Worm (Caenorhabditis elegans): ENCODE measurements around the gene F10G7.5.

The F10G7.5 gene

ce11 chrII:4683693-4684092 is 9.5 kb upstream of the F10G7.5 start, which contains the start of gene sre-40:
Gene sre-40 (minus strand): TSS chrII:4683793.
- no peak for TF ChIP-seq dpl-1 (GFP tag; optimal IDR thresholded peaks at IDR 0.05)
- no peak for TF ChIP-seq php-3 (GFP tag; IDR thresholded peaks at IDR 0.05)
- TF ChIP-seq daf-12 (tag; optimal IDR thresholded peaks at IDR 0.05), result no peak
- TF ChIP-seq lin-29 (GFP tag; IDR thresholded peaks at IDR 0.05), result no peak
- TF ChIP-seq zfp-2 (tag; optimal IDR thresholded peaks at IDR 0.05), result no peak
- TF ChIP-seq nhr-10 (tag; optimal IDR thresholded peaks at IDR 0.05), result no peak
- no peak for TF ChIP-seq hlh-11 (tag; optimal IDR thresholded peaks at IDR 0.05)
- TF ChIP-seq lin-39 (tag; optimal IDR thresholded peaks at IDR 0.05), result no peak
- TF ChIP-seq lin-38 (GFP tag; IDR thresholded peaks at IDR 0.05), result no peak
- TF ChIP-seq lin-15B (tag; optimal IDR thresholded peaks at IDR 0.05), result no peak
- TF ChIP-seq zip-11 (GFP tag; IDR thresholded peaks at IDR 0.05), result no peak
- no peak for TF ChIP-seq ama-1 (optimal IDR thresholded peaks at IDR 0.05)
- TF ChIP-seq unc-62 (GFP tag; optimal IDR thresholded peaks at IDR 0.05 in 1 of 2), result no peak
- TF ChIP-seq unc-62 (tag; optimal IDR thresholded peaks at IDR 0.05), result no peak
- TF ChIP-seq ceh-62 (tag; optimal IDR thresholded peaks at IDR 0.05), result no peak
- no peak for TF ChIP-seq ceh-28 (tag; optimal IDR thresholded peaks at IDR 0.05)
- no peak for TF ChIP-seq T26A8.4 (GFP tag; IDR thresholded peaks at IDR 0.05)
- no peak for TF ChIP-seq skn-1 (tag; optimal IDR thresholded peaks at IDR 0.05)
- TF ChIP-seq hlh-30 (tag; optimal IDR thresholded peaks at IDR 0.05; ENCODE audit: insufficient read depth), result no peak
- TF ChIP-seq dmd-8 (GFP tag; IDR thresholded peaks at IDR 0.05), result no peak

ce11 chrII:4684852-4685251 is 8.4 kb upstream of the F10G7.5 start:
- TF ChIP-seq ceh-82 (tag; optimal IDR thresholded peaks at IDR 0.05) (no peak), cey-2 (tag; optimal IDR thresholded peaks at IDR 0.05; ENCODE audit: borderline replicate concordance, insufficient read depth) (no peak), nhr-76 (tag; optimal IDR thresholded peaks at IDR 0.05) (no peak), madf-9 (GFP tag; conservative IDR thresholded peaks at IDR 0.05) (no peak), lin-38 (GFP tag; IDR thresholded peaks at IDR 0.05) (no peak), nhr-77 (tag; optimal IDR thresholded peaks at IDR 0.05) (no peak), madf-5 (GFP tag; IDR thresholded peaks at IDR 0.05) (no peak), zfp-2 (tag; optimal IDR thresholded peaks at IDR 0.05) (no peak), egl-43 (GFP tag; IDR thresholded peaks at IDR 0.05) (no peak), nhr-111 (GFP tag; optimal IDR thresholded peaks at IDR 0.05) (no peak), ama-1 (optimal IDR thresholded peaks at IDR 0.05) (no peak), lsy-2 (tag; optimal IDR thresholded peaks at IDR 0.05) (no peak), sdz-12 (GFP tag; optimal IDR thresholded peaks at IDR 0.05) (no peak), nhr-25 (tag; optimal IDR thresholded peaks at IDR 0.05; ENCODE audit: borderline replicate concordance, insufficient read depth) (no peak), daf-19 (GFP tag; conservative IDR thresholded peaks at IDR 0.05) (no peak), dpl-1 (GFP tag; optimal IDR thresholded peaks at IDR 0.05) (no peak)

ce11 chrII:4686941-4687340 is 6.3 kb upstream of the F10G7.5 start, which contains the start of gene sre-39:
Gene sre-39 (plus strand): TSS chrII:4687241.
- no peak for TF ChIP-seq ctbp-1 (GFP tag; IDR thresholded peaks at IDR 0.05)
- TF ChIP-seq lin-15B (tag; optimal IDR thresholded peaks at IDR 0.05), result no peak

ce11 chrII:4689477-4689876 is 3.7 kb upstream of the F10G7.5 start, which contains the start of gene F10G7.12:
Gene F10G7.12 (plus strand): TSS chrII:4689777.
- TF ChIP-seq ceh-28 (tag; optimal IDR thresholded peaks at IDR 0.05) (no peak), spr-3 (GFP tag; optimal IDR thresholded peaks at IDR 0.05) (no peak), fos-1 (tag; optimal IDR thresholded peaks at IDR 0.05) (no peak), Y75B8A.6 (GFP tag; IDR thresholded peaks at IDR 0.05) (no peak), lin-39 (tag; optimal IDR thresholded peaks at IDR 0.05) (no peak), ceh-62 (tag; optimal IDR thresholded peaks at IDR 0.05) (no peak)
